Fruit fly (Drosophila melanogaster) whole organism, embryonic: ENCODE data around the gene CG14367.
A peak's percentile ranks its signal among the peaks of the same experiment; 100 is the strongest.

Experiments
- CG14710 ChIP-seq: fragments of 200-800 bp; sonication (Bioruptor generic); optimal IDR thresholded peaks from 3 replicates; lab custom pipeline; 2019; ENCODE audit warnings: missing biosample characterization, mild to moderate bottlenecking, missing genetic modification characterization, moderate library complexity
- CG1603 ChIP-seq: fragments of 200-800 bp; sonication (Bioruptor generic); optimal IDR thresholded peaks from 2 replicates; lab custom pipeline; 2019; ENCODE audit warnings: missing biosample characterization, mild to moderate bottlenecking, missing genetic modification characterization, moderate library complexity
- CG16863 ChIP-seq: fragments of 200-800 bp; sonication (Bioruptor generic); optimal IDR thresholded peaks from 3 replicates; lab custom pipeline; 2016; ENCODE audit warnings: missing biosample characterization, missing genetic modification characterization
- CG17186 ChIP-seq: fragments of 200-800 bp; sonication (Bioruptor generic); optimal IDR thresholded peaks from 3 replicates; lab custom pipeline; 2017; ENCODE audit warnings: missing biosample characterization, missing genetic modification reagents, missing genetic modification characterization
- CG17568 ChIP-seq: fragments of 200-800 bp; sonication (Bioruptor generic); optimal IDR thresholded peaks from 2 replicates; lab custom pipeline; 2018; ENCODE audit warnings: missing biosample characterization, mild to moderate bottlenecking, missing genetic modification characterization, moderate library complexity
- CG1832 ChIP-seq: fragments of 200-800 bp; sonication (Bioruptor generic); optimal IDR thresholded peaks from 2 replicates; lab custom pipeline; 2017; ENCODE audit warnings: missing biosample characterization, mild to moderate bottlenecking, missing genetic modification characterization, inconsistent platforms
- CG2712 ChIP-seq: fragments of 200-800 bp; optimal IDR thresholded peaks from 3 replicates; lab custom pipeline; 2019; ENCODE audit warnings: missing biosample characterization, mild to moderate bottlenecking, missing genetic modification characterization, moderate library complexity
- CG31224 ChIP-seq: fragments of 200-800 bp; sonication (Bioruptor generic); IDR thresholded peaks from 2 replicates; pipeline ENCODE4 v1.3.6; 2022; ENCODE audit warnings: missing biosample characterization, missing genetic modification characterization
- CG34422 ChIP-seq: fragments of 200-800 bp; sonication (Bioruptor generic); IDR thresholded peaks from 3 replicates; pipeline ENCODE4 v1.3.6; 2022; ENCODE audit warnings: missing biosample characterization, missing genetic modification characterization
- CG3847 ChIP-seq: fragments of 200-800 bp; sonication (Bioruptor generic); IDR thresholded peaks from 2 replicates; pipeline ENCODE4 v1.3.6; 2022; ENCODE audit warnings: missing biosample characterization, missing genetic modification characterization
- CG4617 ChIP-seq: fragments of 200-800 bp; sonication (Bioruptor generic); optimal IDR thresholded peaks from 3 replicates; lab custom pipeline; 2016; ENCODE audit warnings: missing biosample characterization, missing genetic modification characterization, borderline replicate concordance
- CG6254 ChIP-seq: fragments of 200-800 bp; sonication (Bioruptor generic); optimal IDR thresholded peaks from 3 replicates; lab custom pipeline; 2017; ENCODE audit warnings: mild to moderate bottlenecking, missing biosample characterization, missing genetic modification reagents, missing genetic modification characterization
- CG7745 ChIP-seq: fragments of 200-800 bp; sonication (Bioruptor generic); optimal IDR thresholded peaks from 2 replicates; lab custom pipeline; 2018; ENCODE audit warnings: missing biosample characterization, mild to moderate bottlenecking, missing genetic modification characterization, moderate library complexity
- CG7928 ChIP-seq: fragments of 200-800 bp; sonication (Bioruptor generic); optimal IDR thresholded peaks from 2 replicates; lab custom pipeline; 2017; ENCODE audit warnings: missing biosample characterization, mild to moderate bottlenecking, missing genetic modification characterization
- CG8478 ChIP-seq: fragments of >200 bp; optimal IDR thresholded peaks from 2 replicates; lab custom pipeline; 2018
- CTCF ChIP-seq: fragments of 200-800 bp; sonication (Bioruptor generic); optimal IDR thresholded peaks from 2 replicates; lab custom pipeline; 2017; ENCODE audit warnings: missing biosample characterization, mild to moderate bottlenecking, missing genetic modification characterization, moderate library complexity
- CkIIα-i1 ChIP-seq: fragments of 200-800 bp; sonication (Bioruptor generic); IDR thresholded peaks from 2 replicates; pipeline ENCODE4 v1.3.6; 2022; ENCODE audit warnings: missing biosample characterization, missing genetic modification characterization
- Dfd ChIP-seq, 2 experiments: fragments of >200 bp; optimal IDR thresholded peaks; 2 replicates each; lab custom pipeline; 2017; ENCODE audit warnings: missing biosample characterization in 2 of 2, missing genetic modification characterization in 2 of 2
- HLH3B ChIP-seq: fragments of 200-800 bp; sonication (Bioruptor generic); IDR thresholded peaks from 2 replicates; pipeline ENCODE4 v1.3.6; 2022; ENCODE audit warnings: missing biosample characterization, missing genetic modification characterization
- Hand ChIP-seq: fragments of 200-800 bp; sonication (Bioruptor generic); optimal IDR thresholded peaks from 2 replicates; lab custom pipeline; 2017; ENCODE audit warnings: mild to moderate bottlenecking, missing biosample characterization, missing genetic modification reagents, missing genetic modification characterization
- HmgD ChIP-seq: fragments of 200-800 bp; sonication (Bioruptor generic); optimal IDR thresholded peaks from 3 replicates; lab custom pipeline; 2016; ENCODE audit warnings: missing biosample characterization, missing genetic modification characterization
- Mad ChIP-seq: fragments of 200-800 bp; sonication (Bioruptor generic); optimal IDR thresholded peaks from 2 replicates; lab custom pipeline; 2016; ENCODE audit warnings: missing biosample characterization, missing genetic modification characterization
- Myb ChIP-seq: fragments of 200-800 bp; sonication (Bioruptor generic); optimal IDR thresholded peaks from 2 replicates; lab custom pipeline; 2016; ENCODE audit warnings: missing biosample characterization, missing genetic modification characterization
- NfI ChIP-seq: fragments of 200-800 bp; sonication (Bioruptor generic); optimal IDR thresholded peaks from 3 replicates; lab custom pipeline; 2018; ENCODE audit warnings: missing biosample characterization, mild to moderate bottlenecking, missing genetic modification characterization, moderate library complexity
- Pdp1 ChIP-seq, 2 experiments: fragments of 200-800 bp; sonication (Bioruptor generic); optimal IDR thresholded peaks; 3 replicates each; lab custom pipeline; 2016; ENCODE audit warnings: missing biosample characterization in 2 of 2, missing genetic modification characterization in 2 of 2, mild to moderate bottlenecking in 1 of 2, moderate library complexity in 1 of 2
- Sox102F ChIP-seq: fragments of 200-800 bp; sonication (Bioruptor generic); optimal IDR thresholded peaks from 2 replicates; lab custom pipeline; 2018; ENCODE audit warnings: missing biosample characterization, mild to moderate bottlenecking, missing genetic modification characterization, moderate library complexity
- ap ChIP-seq: fragments of 200-800 bp; sonication (Bioruptor generic); IDR thresholded peaks from 2 replicates; pipeline ENCODE4 v1.3.6; 2022; ENCODE audit warnings: missing biosample characterization, missing genetic modification characterization
- bowl ChIP-seq: fragments of 200-800 bp; sonication (Bioruptor generic); IDR thresholded peaks from 2 replicates; pipeline ENCODE4 v1.3.6; 2022; ENCODE audit warnings: missing biosample characterization, missing genetic modification characterization
- corto ChIP-seq: fragments of 200-800 bp; sonication (Bioruptor generic); optimal IDR thresholded peaks from 2 replicates; lab custom pipeline; 2016; ENCODE audit warnings: missing biosample characterization, mild to moderate bottlenecking, missing genetic modification characterization, moderate library complexity
- dpn ChIP-seq, 2 experiments: fragments of 200-800 bp; sonication (Bioruptor generic); optimal IDR thresholded peaks; 3 replicates each; lab custom pipeline; 2016; ENCODE audit warnings: missing biosample characterization in 2 of 2, missing genetic modification characterization in 2 of 2
- hb ChIP-seq: fragments of 200-800 bp; sonication (Bioruptor generic); IDR thresholded peaks from 3 replicates; pipeline ENCODE4 v1.3.6; 2022; ENCODE audit warnings: missing biosample characterization, missing genetic modification characterization; ENCODE audit not compliant: partially characterized antibody
- her ChIP-seq: fragments of 200-800 bp; sonication (Bioruptor generic); optimal IDR thresholded peaks from 2 replicates; lab custom pipeline; 2016; ENCODE audit warnings: missing biosample characterization, missing genetic modification characterization
- ind ChIP-seq: fragments of 200-800 bp; sonication (Bioruptor generic); optimal IDR thresholded peaks from 3 replicates; lab custom pipeline; 2016; ENCODE audit warnings: missing biosample characterization, missing genetic modification characterization
- jumu ChIP-seq: fragments of 200-800 bp; sonication (Bioruptor generic); optimal IDR thresholded peaks from 3 replicates; lab custom pipeline; 2016; ENCODE audit warnings: missing biosample characterization, missing genetic modification characterization
- kay ChIP-seq: fragments of 200-800 bp; sonication (Bioruptor generic); optimal IDR thresholded peaks from 2 replicates; lab custom pipeline; 2016; ENCODE audit warnings: missing biosample characterization, missing genetic modification characterization
- nerfin-1 ChIP-seq: fragments of 200-800 bp; sonication (Bioruptor generic); optimal IDR thresholded peaks from 3 replicates; lab custom pipeline; 2019; ENCODE audit warnings: missing biosample characterization, mild to moderate bottlenecking, missing genetic modification characterization, moderate library complexity
- nmo ChIP-seq: fragments of 200-800 bp; sonication (Bioruptor generic); optimal IDR thresholded peaks from 2 replicates; lab custom pipeline; 2018; ENCODE audit warnings: missing biosample characterization, mild to moderate bottlenecking, missing genetic modification characterization, moderate library complexity
- sc ChIP-seq, 3 experiments: fragments of >200 bp in 2 of 3; fragments of 200-800 bp in 1 of 3; sonication (Bioruptor generic) in 1 of 3; optimal IDR thresholded peaks; 2 replicates in 2 of 3; 3 replicates in 1 of 3; lab custom pipeline; 2017; ENCODE audit warnings: mild to moderate bottlenecking in 1 of 3, missing biosample characterization in 1 of 3, missing genetic modification characterization in 1 of 3, missing genetic modification reagents in 1 of 3
- sd ChIP-seq: fragments of 200-800 bp; sonication (Bioruptor generic); optimal IDR thresholded peaks from 3 replicates; lab custom pipeline; 2018; ENCODE audit warnings: missing biosample characterization, mild to moderate bottlenecking, missing genetic modification characterization, moderate library complexity
- sens ChIP-seq: fragments of 200-800 bp; sonication (Bioruptor generic); peaks from one replicate; lab custom pipeline; 2016; ENCODE audit warnings: missing biosample characterization, missing genetic modification characterization
- slp2 ChIP-seq: fragments of 200-800 bp; sonication (Bioruptor generic); optimal IDR thresholded peaks from 2 replicates; lab custom pipeline; 2016; ENCODE audit warnings: missing biosample characterization, missing genetic modification characterization
- sug ChIP-seq: fragments of 200-800 bp; optimal IDR thresholded peaks from 2 replicates; lab custom pipeline; 2019; ENCODE audit warnings: missing biosample characterization, mild to moderate bottlenecking, missing genetic modification characterization, moderate library complexity
- tio ChIP-seq: fragments of 200-800 bp; sonication (Bioruptor generic); optimal IDR thresholded peaks from 2 replicates; lab custom pipeline; 2017; ENCODE audit warnings: missing biosample characterization, missing genetic modification characterization, inconsistent platforms
- tll ChIP-seq, 2 experiments: fragments of 200-800 bp in 1 of 2; fragments of >200 bp in 1 of 2; sonication (Bioruptor generic) in 1 of 2; optimal IDR thresholded peaks; 2 replicates each; lab custom pipeline; 2017 to 2019; ENCODE audit warnings: missing biosample characterization in 2 of 2, missing genetic modification characterization in 2 of 2, mild to moderate bottlenecking in 1 of 2, moderate library complexity in 1 of 2
- tna ChIP-seq: fragments of 200-800 bp; sonication (Bioruptor generic); IDR thresholded peaks from 2 replicates; pipeline ENCODE4 v1.3.6; 2022; ENCODE audit warnings: missing biosample characterization, missing genetic modification characterization; ENCODE audit not compliant: partially characterized antibody
- trh ChIP-seq: fragments of 200-800 bp; sonication (Bioruptor generic); optimal IDR thresholded peaks from 2 replicates; lab custom pipeline; 2016; ENCODE audit warnings: missing biosample characterization, missing genetic modification characterization
- ttk ChIP-seq: fragments of 200-800 bp; sonication (Bioruptor generic); IDR thresholded peaks from 2 replicates; pipeline ENCODE4 v2.1.2; 2022; ENCODE audit warnings: missing biosample characterization, missing genetic modification characterization
- tx ChIP-seq: fragments of 200-800 bp; sonication (Bioruptor generic); optimal IDR thresholded peaks from 2 replicates; lab custom pipeline; 2016; ENCODE audit warnings: missing biosample characterization, missing genetic modification characterization
- zfh2 ChIP-seq: fragments of 200-800 bp; sonication (Bioruptor generic); optimal IDR thresholded peaks from 2 replicates; lab custom pipeline; 2016; ENCODE audit warnings: missing biosample characterization, missing genetic modification characterization

The CG14367 gene

DNA sequence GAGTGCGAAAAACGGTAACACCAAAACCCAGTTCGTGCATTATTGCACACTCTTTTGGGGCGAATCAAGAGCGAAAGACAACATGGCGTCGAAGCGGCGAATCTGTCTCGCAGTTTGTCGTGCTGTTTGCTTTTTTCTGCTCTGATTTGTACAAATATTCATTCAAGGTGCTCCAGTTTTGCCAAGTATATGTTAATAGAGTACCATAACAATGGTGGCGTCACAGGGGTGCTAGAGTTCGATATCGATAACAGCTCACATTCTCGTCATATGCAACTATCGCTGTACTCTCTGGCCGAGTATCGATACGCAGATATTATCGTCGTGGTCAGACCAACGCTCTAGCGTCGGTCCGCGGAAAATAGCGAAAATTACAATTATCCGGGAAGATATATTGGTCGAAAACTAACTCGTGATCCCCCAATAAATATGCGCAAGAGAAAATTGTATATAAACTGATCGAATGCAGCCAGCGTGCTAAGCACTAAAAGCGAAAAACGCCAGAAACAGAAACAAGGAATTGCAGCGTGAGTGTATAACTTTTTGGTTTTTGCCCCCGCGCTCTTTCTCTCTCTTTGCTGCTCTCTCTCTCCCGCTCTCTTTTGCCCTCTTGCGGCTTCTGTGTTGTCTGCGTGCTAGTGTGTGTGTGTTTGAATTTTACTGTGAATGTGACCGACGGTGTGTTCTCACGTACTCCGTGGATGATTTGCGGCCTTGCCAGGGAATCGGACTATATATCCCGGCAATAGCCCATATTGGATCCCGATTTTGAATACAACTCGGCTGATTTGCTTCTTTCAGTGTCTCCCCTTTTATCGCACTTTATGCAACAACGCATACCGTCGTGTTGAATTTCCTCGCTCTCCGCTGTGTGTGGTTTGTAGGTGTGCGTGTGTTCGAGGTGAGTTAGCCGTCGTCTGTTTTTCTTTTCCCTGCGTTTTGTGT is 10.0 kb upstream of the CG14367 start, which contains the start of gene flfl (continued):
- TF ChIP-seq NfI (peak; percentile 23), CG6254 (GFP tag; lab: Kevin White, UChicago) (no peak), CG2712 (tag; lab: Kevin White, UChicago) (peak; percentile 30), jumu (GFP tag; lab: Kevin White, UChicago) (peak; percentile 35), CG7928 (GFP tag; lab: Kevin White, UChicago) (peak; percentile 37), Myb (GFP tag; lab: Kevin White, UChicago) (peak; percentile 81), tna (GFP tag; lab: Robert Waterston, UW) (no peak), tll (GFP tag; optimal IDR thresholded peaks at IDR 0.05; lab: Kevin White, UChicago) (peak in 1 of 2 experiments; percentile 26), nerfin-1 (tag; lab: Kevin White, UChicago) (peak; percentile 50), CG17568 (no peak), sug (tag; lab: Kevin White, UChicago) (peak; percentile 61), Dfd (GFP tag; optimal IDR thresholded peaks at IDR 0.05; lab: Kevin White, UChicago) (no peak), CTCF (GFP tag; lab: Kevin White, UChicago) (peak; percentile 22), ind (GFP tag; lab: Kevin White, UChicago) (peak; percentile 20), Sox102F (GFP tag; lab: Kevin White, UChicago) (peak; percentile 18), kay (no peak), CG31224 (GFP tag; lab: Robert Waterston, UW) (no peak), CG7745 (tag; lab: Kevin White, UChicago) (no peak), Pdp1 (GFP tag; optimal IDR thresholded peaks at IDR 0.05; lab: Kevin White, UChicago) (peak in 1 of 2 experiments; percentile 96), her (GFP tag; lab: Kevin White, UChicago) (peak; percentile 100), CG8478 (lab: Kevin White, UChicago) (peak; percentile 85), Hand (GFP tag; lab: Kevin White, UChicago) (peak; percentile 48), zfh2 (GFP tag; lab: Kevin White, UChicago) (peak; percentile 2), CkIIα-i1 (no peak), sd (tag; lab: Kevin White, UChicago) (peak; percentile 33), CG1832 (GFP tag; lab: Kevin White, UChicago) (peak; percentile 37), CG4617 (GFP tag; lab: Kevin White, UChicago) (peak; percentile 57), trh (no peak), CG17186 (GFP tag; lab: Kevin White, UChicago) (peak; percentile 75), HmgD (GFP tag; lab: Kevin White, UChicago) (peak; percentile 49), sc (optimal IDR thresholded peaks at IDR 0.05; lab: Kevin White, UChicago) (no peak), sc (GFP tag; optimal IDR thresholded peaks at IDR 0.05; lab: Kevin White, UChicago) (no peak), HLH3B (GFP tag; lab: Robert Waterston, UW) (no peak), ap (GFP tag; lab: Robert Waterston, UW) (no peak), Mad (GFP tag; lab: Kevin White, UChicago) (no peak), CG1603 (peak; percentile 78), corto (GFP tag; lab: Kevin White, UChicago) (no peak), tio (GFP tag; lab: Kevin White, UChicago) (no peak), slp2 (GFP tag; lab: Kevin White, UChicago) (peak; percentile 18), bowl (GFP tag; lab: Robert Waterston, UW) (no peak), CG16863 (GFP tag; lab: Kevin White, UChicago) (peak; percentile 22), hb (GFP tag; lab: Robert Waterston, UW) (no peak), CG14710 (tag; lab: Kevin White, UChicago) (peak; percentile 53), sens (GFP tag; lab: Kevin White, UChicago) (peak; percentile 78), ttk (GFP tag; lab: Robert Waterston, UW) (no peak), CG34422 (GFP tag; lab: Robert Waterston, UW) (no peak), dpn (GFP tag; optimal IDR thresholded peaks at IDR 0.05; lab: Kevin White, UChicago) (peak; percentile 6 to 26), CG3847 (GFP tag; lab: Robert Waterston, UW) (no peak), tx (GFP tag; lab: Kevin White, UChicago) (no peak), nmo (GFP tag; lab: Kevin White, UChicago) (peak; percentile 51)
